Fruit fly (Drosophila melanogaster) Kc167 (cell line): ENCODE measurements around the gene rumi.

ENCODE experiments used
- Myc ChIP-seq: fragments of >200 bp; optimal IDR thresholded peaks from 2 replicates; lab custom pipeline; 2017; ENCODE audit warnings: missing external identifiers
- h ChIP-seq: fragments of >200 bp; optimal IDR thresholded peaks from 3 replicates; lab custom pipeline; 2018; ENCODE audit warnings: missing external identifiers
- psq ChIP-seq: fragments of >200 bp; optimal IDR thresholded peaks from 2 replicates; lab custom pipeline; 2017; ENCODE audit warnings: missing external identifiers
- ttk ChIP-seq: sonication (Bioruptor generic); optimal IDR thresholded peaks from 2 replicates; lab custom pipeline; 2017; ENCODE audit warnings: missing external identifiers

dm6 chr3R:22756289-22756688, 5.9 kb upstream of the rumi start:
- TF ChIP-seq psq (lab: Kevin White, UChicago): no peak
- no peak for TF ChIP-seq h (lab: Kevin White, UChicago)
- TF ChIP-seq ttk (lab: Kevin White, UChicago): no peak
- TF ChIP-seq Myc (lab: Kevin White, UChicago): no peak
